Worm (Caenorhabditis elegans): ENCODE results near the gene C05G5.7.

The C05G5.7 gene

ce11 chrX:14790320-14791048 is 46.9 kb upstream of the C05G5.7 start, which contains the start of gene tatn-1 (continued):
- TF ChIP-seq rpc-1 (optimal IDR thresholded peaks at IDR 0.05) = no peak
- TF ChIP-seq rpc-1 (tag; optimal IDR thresholded peaks at IDR 0.05) = no peak
- peak; percentile 40; the same call in 1 of the 2 replicates for TF ChIP-seq mcd-1 (GFP tag; IDR thresholded peaks at IDR 0.05)
- TF ChIP-seq ZK185.1 (tag; optimal IDR thresholded peaks at IDR 0.05; ENCODE audit: poor library complexity, severe bottlenecking) = peak; percentile 25
- TF ChIP-seq unc-130 (GFP tag; optimal IDR thresholded peaks at IDR 0.05) = no peak
- no peak for TF ChIP-seq nhr-179 (tag; optimal IDR thresholded peaks at IDR 0.05)
- no peak for TF ChIP-seq fkh-3 (tag; optimal IDR thresholded peaks at IDR 0.05)
- TF ChIP-seq ceh-27 (GFP tag; optimal IDR thresholded peaks at IDR 0.05) = no peak
- no peak for TF ChIP-seq ztf-18 (tag; optimal IDR thresholded peaks at IDR 0.05)
- no peak for TF ChIP-seq Y95B8A.8 (GFP tag; IDR thresholded peaks at IDR 0.05)
- no peak for TF ChIP-seq F52B5.7 (tag; optimal IDR thresholded peaks at IDR 0.05)
- TF ChIP-seq D2030.7 (GFP tag; IDR thresholded peaks at IDR 0.05) = no peak
- TF ChIP-seq chd-7 (tag; optimal IDR thresholded peaks at IDR 0.05) = peak; percentile 26
- no peak for TF ChIP-seq F23B12.7 (tag; optimal IDR thresholded peaks at IDR 0.05; ENCODE audit: insufficient read depth)
- TF ChIP-seq ztf-3 (GFP tag; optimal IDR thresholded peaks at IDR 0.05) = no peak
- TF ChIP-seq ztf-6 (GFP tag; IDR thresholded peaks at IDR 0.05) = no peak
- TF ChIP-seq lsl-1 (GFP tag; optimal IDR thresholded peaks at IDR 0.05) = no peak
- peak; percentile 60 for TF ChIP-seq madf-10 (tag; optimal IDR thresholded peaks at IDR 0.05)
- TF ChIP-seq F55B11.4 (tag; optimal IDR thresholded peaks at IDR 0.05; ENCODE audit: borderline replicate concordance, insufficient read depth) = no peak
- TF ChIP-seq dpl-1 (GFP tag; optimal IDR thresholded peaks at IDR 0.05) = no peak
- 0 out of 2 replicates have a peak, but pooled peaks have one; percentile 9 for TF ChIP-seq lir-1 (GFP tag; conservative IDR thresholded peaks at IDR 0.05)
- TF ChIP-seq K12H6.12 (tag; optimal IDR thresholded peaks at IDR 0.05) = no peak
- TF ChIP-seq nhr-90 (tag; optimal IDR thresholded peaks at IDR 0.05) = peak; percentile 32
- TF ChIP-seq repo-1 (tag; optimal IDR thresholded peaks at IDR 0.05) = no peak

DNA sequence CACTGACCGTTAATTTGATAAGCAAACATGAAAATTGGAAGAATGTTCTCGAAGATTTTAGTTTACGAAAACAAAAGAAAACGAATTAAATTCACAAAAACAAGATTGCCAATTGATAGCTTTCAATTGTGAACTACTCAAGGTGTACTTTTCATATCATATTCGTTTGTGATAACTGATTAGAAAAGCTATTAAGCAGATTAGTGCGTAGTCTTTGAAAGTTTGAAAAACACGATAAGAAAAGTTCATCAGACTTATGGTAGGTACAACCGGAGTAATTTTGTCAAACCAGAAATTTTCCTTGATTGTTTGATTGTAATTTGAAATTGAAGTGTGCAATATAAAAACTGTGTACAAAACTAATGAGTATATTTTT is 44.0 kb upstream of the C05G5.7 start:
- TF ChIP-seq hsf-1 (GFP tag; IDR thresholded peaks at IDR 0.05) (0 out of 2 replicates have a peak, but pooled peaks have one; percentile 37), pbrm-1 (GFP tag; IDR thresholded peaks at IDR 0.05) (no peak)

DNA sequence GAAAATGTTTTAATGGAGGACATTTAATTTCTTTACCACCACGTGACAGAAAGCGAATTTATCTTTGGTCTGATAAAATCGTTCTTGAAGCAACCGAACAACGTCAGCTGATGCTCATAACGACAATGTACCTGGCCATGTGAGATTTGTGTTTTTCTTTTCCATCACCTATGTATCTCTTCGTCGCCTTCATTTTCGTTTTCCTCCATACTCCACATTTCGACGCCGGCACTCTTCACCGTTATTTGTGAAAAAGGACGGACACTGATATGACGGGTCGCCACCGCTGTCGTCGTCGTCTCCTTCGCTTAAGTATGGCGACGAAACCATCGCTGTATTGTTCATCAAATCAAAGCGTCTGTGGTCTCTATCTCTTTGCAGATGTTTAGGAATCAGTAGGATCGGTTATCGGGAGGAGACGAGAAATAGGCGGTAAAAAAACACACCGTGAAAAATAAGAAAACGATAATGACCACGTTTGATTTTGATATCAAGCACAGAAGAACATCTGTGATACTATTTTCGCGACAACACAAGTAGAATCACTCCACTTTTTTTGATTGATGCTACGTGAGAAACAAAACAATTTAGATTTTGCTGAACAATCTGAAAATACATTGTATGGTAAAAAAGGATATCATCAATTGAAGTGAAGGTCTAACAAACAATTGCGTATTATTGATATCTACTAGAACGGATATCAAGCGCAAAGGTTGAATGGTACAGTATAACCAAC is 43.4 kb upstream of the C05G5.7 start:
- TF ChIP-seq snpc-1.1 (tag; optimal IDR thresholded peaks at IDR 0.05; ENCODE audit: insufficient read depth) = no peak
- TF ChIP-seq nhr-80 (tag; optimal IDR thresholded peaks at IDR 0.05) = peak; percentile 35
- TF ChIP-seq lin-40 (tag; optimal IDR thresholded peaks at IDR 0.05) = peak; percentile 5
- no peak for TF ChIP-seq F10E7.11 (tag; optimal IDR thresholded peaks at IDR 0.05)
- peak; percentile 19 for TF ChIP-seq somi-1 (GFP tag; optimal IDR thresholded peaks at IDR 0.05)
- no peak for TF ChIP-seq rpc-1 (optimal IDR thresholded peaks at IDR 0.05)
- no peak for TF ChIP-seq rpc-1 (tag; optimal IDR thresholded peaks at IDR 0.05)
- no peak for TF ChIP-seq dpl-1 (GFP tag; optimal IDR thresholded peaks at IDR 0.05)
- no peak for TF ChIP-seq rec-8 (tag; optimal IDR thresholded peaks at IDR 0.05)

All from whole organism, young adult.